Fruit fly (Drosophila melanogaster) whole organism, embryonic: ENCODE data around the gene ebi.

Source experiments
- Bdp1 ChIP-seq: fragments of 200-800 bp; sonication (Bioruptor generic); optimal IDR thresholded peaks from 3 replicates; lab custom pipeline; 2016; ENCODE audit warnings: missing biosample characterization, missing genetic modification characterization
- Blimp-1 ChIP-seq: fragments of 200-800 bp; sonication (Bioruptor generic); optimal IDR thresholded peaks from 3 replicates; lab custom pipeline; 2018; ENCODE audit warnings: missing biosample characterization, missing genetic modification characterization, mild to moderate bottlenecking, moderate library complexity, missing genetic modification reagents
- BtbVII ChIP-seq: fragments of 200-800 bp; sonication (Bioruptor generic); optimal IDR thresholded peaks from 3 replicates; lab custom pipeline; 2017; ENCODE audit warnings: missing biosample characterization, mild to moderate bottlenecking, missing genetic modification characterization
- CG10267 ChIP-seq: fragments of 200-800 bp; sonication (Bioruptor generic); optimal IDR thresholded peaks from 2 replicates; lab custom pipeline; 2018; ENCODE audit warnings: missing biosample characterization, mild to moderate bottlenecking, missing genetic modification characterization, moderate library complexity
- CG10321 ChIP-seq: fragments of 200-800 bp; sonication (Bioruptor generic); IDR thresholded peaks from 2 replicates; pipeline ENCODE4 v1.3.6; 2022; ENCODE audit warnings: missing biosample characterization, missing genetic modification characterization
- CG10462 ChIP-seq: fragments of 200-800 bp; sonication (Bioruptor generic); optimal IDR thresholded peaks from 2 replicates; lab custom pipeline; 2016; ENCODE audit warnings: missing biosample characterization, missing genetic modification characterization
- CG10959 ChIP-seq: fragments of 200-800 bp; sonication (Bioruptor generic); IDR thresholded peaks from 2 replicates; pipeline ENCODE4 v1.3.6; 2022; ENCODE audit warnings: missing biosample characterization, missing genetic modification characterization
- CG11093 ChIP-seq: fragments of 200-800 bp; sonication (Bioruptor generic); IDR thresholded peaks from 3 replicates; pipeline ENCODE4 v1.3.6; 2022; ENCODE audit warnings: missing biosample characterization, missing genetic modification characterization
- CG11398 ChIP-seq: fragments of 200-800 bp; sonication (Bioruptor generic); optimal IDR thresholded peaks from 2 replicates; lab custom pipeline; 2016; ENCODE audit warnings: missing biosample characterization, missing genetic modification characterization
- CG11695 ChIP-seq: fragments of 200-800 bp; sonication (Bioruptor generic); IDR thresholded peaks from 3 replicates; pipeline ENCODE4 v1.3.6; 2022; ENCODE audit warnings: missing biosample characterization, missing genetic modification characterization
- CG12299 ChIP-seq: fragments of 200-800 bp; sonication (Bioruptor generic); optimal IDR thresholded peaks from 2 replicates; lab custom pipeline; 2018; ENCODE audit warnings: missing biosample characterization, mild to moderate bottlenecking, missing genetic modification characterization
- CG13296 ChIP-seq: fragments of 200-800 bp; sonication (Bioruptor generic); optimal IDR thresholded peaks from 3 replicates; lab custom pipeline; 2018; ENCODE audit warnings: missing biosample characterization, mild to moderate bottlenecking, missing genetic modification characterization
- CG13624 ChIP-seq: fragments of 200-800 bp; sonication (Bioruptor generic); optimal IDR thresholded peaks from 2 replicates; lab custom pipeline; 2016; ENCODE audit warnings: missing biosample characterization, missing genetic modification characterization
- CG15011 ChIP-seq: fragments of 200-800 bp; sonication (Bioruptor generic); optimal IDR thresholded peaks from 3 replicates; lab custom pipeline; 2018; ENCODE audit warnings: missing biosample characterization, mild to moderate bottlenecking, missing genetic modification characterization
- CG15601 ChIP-seq: fragments of 200-800 bp; sonication (Bioruptor generic); optimal IDR thresholded peaks from 3 replicates; lab custom pipeline; 2019; ENCODE audit warnings: missing biosample characterization, mild to moderate bottlenecking, missing genetic modification characterization, moderate library complexity
- CG1603 ChIP-seq: fragments of 200-800 bp; sonication (Bioruptor generic); optimal IDR thresholded peaks from 2 replicates; lab custom pipeline; 2019; ENCODE audit warnings: missing biosample characterization, mild to moderate bottlenecking, missing genetic modification characterization, moderate library complexity
- CG16813 ChIP-seq: fragments of 200-800 bp; sonication (Bioruptor generic); IDR thresholded peaks from 3 replicates; pipeline ENCODE4 v1.3.6; 2022; ENCODE audit warnings: missing biosample characterization, missing genetic modification characterization; ENCODE audit not compliant: partially characterized antibody
- CG17612 ChIP-seq: fragments of 200-800 bp; sonication (Bioruptor generic); IDR thresholded peaks from 2 replicates; pipeline ENCODE4 v1.3.6; 2022; ENCODE audit warnings: missing biosample characterization, missing genetic modification characterization
- CG31388 ChIP-seq: fragments of 200-800 bp; sonication (Bioruptor generic); optimal IDR thresholded peaks from 2 replicates; lab custom pipeline; 2016; ENCODE audit warnings: missing biosample characterization, missing genetic modification characterization
- CG3163 ChIP-seq: fragments of 200-800 bp; sonication (Bioruptor generic); optimal IDR thresholded peaks from 3 replicates; lab custom pipeline; 2016; ENCODE audit warnings: missing biosample characterization, missing genetic modification characterization
- CG3838 ChIP-seq: fragments of 200-800 bp; sonication (Bioruptor generic); optimal IDR thresholded peaks from 3 replicates; lab custom pipeline; 2016; ENCODE audit warnings: missing biosample characterization, missing genetic modification characterization
- CrebB ChIP-seq: fragments of 200-800 bp; sonication (Bioruptor generic); optimal IDR thresholded peaks from 3 replicates; lab custom pipeline; 2018; ENCODE audit warnings: missing biosample characterization, mild to moderate bottlenecking, missing genetic modification characterization
- Dbx ChIP-seq: fragments of 200-800 bp; sonication (Bioruptor generic); IDR thresholded peaks from 3 replicates; pipeline ENCODE4 v1.3.6; 2022; ENCODE audit warnings: missing biosample characterization, missing genetic modification characterization
- Dref ChIP-seq: fragments of 200-800 bp; sonication (Bioruptor generic); IDR thresholded peaks from 2 replicates; pipeline ENCODE4 v1.3.6; 2022; ENCODE audit warnings: missing biosample characterization, missing genetic modification characterization
- ERR ChIP-seq: fragments of 200-800 bp; sonication (Bioruptor generic); optimal IDR thresholded peaks from 2 replicates; lab custom pipeline; 2016; ENCODE audit warnings: missing biosample characterization, missing genetic modification characterization
- Ets65A ChIP-seq: fragments of 200-800 bp; sonication (Bioruptor generic); peaks from one replicate; lab custom pipeline; 2016; ENCODE audit warnings: missing biosample characterization, missing genetic modification characterization
- Gsc ChIP-seq: fragments of 200-800 bp; sonication (Bioruptor generic); IDR thresholded peaks from 2 replicates; pipeline ENCODE4 v1.3.6; 2022; ENCODE audit warnings: missing biosample characterization, missing genetic modification characterization
- H2.0 ChIP-seq: fragments of 200-800 bp; sonication (Bioruptor generic); IDR thresholded peaks from 2 replicates; pipeline ENCODE4 v1.3.6; 2022; ENCODE audit warnings: missing biosample characterization, missing genetic modification characterization
- HLH4C ChIP-seq: fragments of 200-800 bp; sonication (Bioruptor generic); IDR thresholded peaks from 3 replicates; pipeline ENCODE4 v1.3.6; 2022; ENCODE audit warnings: missing biosample characterization, missing genetic modification characterization; ENCODE audit not compliant: partially characterized antibody
- MTF-1 ChIP-seq: fragments of 200-800 bp; sonication (Bioruptor generic); optimal IDR thresholded peaks from 2 replicates; lab custom pipeline; 2018; ENCODE audit warnings: missing biosample characterization, mild to moderate bottlenecking, missing genetic modification characterization, borderline replicate concordance
- NC2α ChIP-seq: fragments of 200-800 bp; sonication (Bioruptor generic); optimal IDR thresholded peaks from 2 replicates; lab custom pipeline; 2016; ENCODE audit warnings: missing biosample characterization, missing genetic modification characterization
- Sox102F ChIP-seq: fragments of 200-800 bp; sonication (Bioruptor generic); optimal IDR thresholded peaks from 2 replicates; lab custom pipeline; 2018; ENCODE audit warnings: missing biosample characterization, mild to moderate bottlenecking, missing genetic modification characterization, moderate library complexity
- Spps ChIP-seq: fragments of 200-800 bp; sonication (Bioruptor generic); optimal IDR thresholded peaks from 2 replicates; lab custom pipeline; 2018; ENCODE audit warnings: missing biosample characterization, mild to moderate bottlenecking, missing genetic modification characterization
- Sry-δ ChIP-seq: fragments of 200-800 bp; sonication (Bioruptor generic); optimal IDR thresholded peaks from 2 replicates; lab custom pipeline; 2016; ENCODE audit warnings: missing biosample characterization, missing genetic modification characterization
- Tbp ChIP-seq: fragments of >200 bp; optimal IDR thresholded peaks from 2 replicates; lab custom pipeline; 2018; ENCODE audit warnings: missing biosample characterization, missing genetic modification characterization
- ase ChIP-seq: fragments of 200-800 bp; sonication (Bioruptor generic); IDR thresholded peaks from 3 replicates; pipeline ENCODE4 v1.3.6; 2022; ENCODE audit warnings: missing biosample characterization, missing genetic modification characterization
- dm ChIP-seq: fragments of 200-800 bp; sonication (Bioruptor generic); optimal IDR thresholded peaks from 3 replicates; lab custom pipeline; 2016; ENCODE audit warnings: missing biosample characterization, missing genetic modification characterization
- fd102C ChIP-seq: fragments of 200-800 bp; sonication (Bioruptor generic); optimal IDR thresholded peaks from 2 replicates; lab custom pipeline; 2018; ENCODE audit warnings: missing biosample characterization, mild to moderate bottlenecking, missing genetic modification characterization, moderate library complexity
- ham ChIP-seq: fragments of 200-800 bp; sonication (Bioruptor generic); IDR thresholded peaks from 2 replicates; pipeline ENCODE4 v1.3.6; 2022; ENCODE audit warnings: missing biosample characterization, missing genetic modification characterization
- hth ChIP-seq: fragments of >200 bp; optimal IDR thresholded peaks from 2 replicates; lab custom pipeline; 2017; ENCODE audit warnings: inconsistent platforms
- knrl ChIP-seq: fragments of 200-800 bp; sonication (Bioruptor generic); IDR thresholded peaks from 3 replicates; pipeline ENCODE4 v1.3.6; 2022; ENCODE audit warnings: missing biosample characterization, missing genetic modification characterization; ENCODE audit not compliant: partially characterized antibody
- lilli ChIP-seq: fragments of 200-800 bp; sonication (Bioruptor generic); optimal IDR thresholded peaks from 3 replicates; lab custom pipeline; 2016; ENCODE audit warnings: missing biosample characterization, missing genetic modification characterization
- oc ChIP-seq: fragments of 200-800 bp; sonication (Bioruptor generic); optimal IDR thresholded peaks from 2 replicates; lab custom pipeline; 2018; ENCODE audit warnings: missing biosample characterization, mild to moderate bottlenecking, missing genetic modification characterization, moderate library complexity
- peb ChIP-seq: fragments of 200-800 bp; sonication (Bioruptor generic); IDR thresholded peaks from 2 replicates; pipeline ENCODE4 v1.3.6; 2022; ENCODE audit warnings: missing biosample characterization, missing genetic modification characterization
- pho ChIP-seq: fragments of 200-800 bp; sonication (Bioruptor generic); optimal IDR thresholded peaks from 2 replicates; lab custom pipeline; 2016; ENCODE audit warnings: missing biosample characterization, missing genetic modification characterization
- sc ChIP-seq, 3 experiments: fragments of >200 bp in 2 of 3; fragments of 200-800 bp in 1 of 3; sonication (Bioruptor generic) in 1 of 3; optimal IDR thresholded peaks; 2 replicates in 2 of 3; 3 replicates in 1 of 3; lab custom pipeline; 2017; ENCODE audit warnings: mild to moderate bottlenecking in 1 of 3, missing biosample characterization in 1 of 3, missing genetic modification characterization in 1 of 3, missing genetic modification reagents in 1 of 3
- seq ChIP-seq: fragments of 200-800 bp; sonication (Bioruptor generic); IDR thresholded peaks from 2 replicates; pipeline ENCODE4 v1.3.6; 2022; ENCODE audit warnings: missing biosample characterization, missing genetic modification characterization
- toy ChIP-seq: fragments of 200-800 bp; sonication (Bioruptor generic); IDR thresholded peaks from 2 replicates; pipeline ENCODE4 v1.3.6; 2022; ENCODE audit warnings: missing biosample characterization, missing genetic modification characterization
- zf30C ChIP-seq: fragments of 200-800 bp; sonication (Bioruptor generic); optimal IDR thresholded peaks from 3 replicates; lab custom pipeline; 2018; ENCODE audit warnings: missing biosample characterization, mild to moderate bottlenecking, missing genetic modification characterization

ebi gene

dm6 chr2L:441927-442691, 27.2 kb downstream of the ebi start (continued):
- no peak for TF ChIP-seq CG13624 (GFP tag; lab: Kevin White, UChicago)
- peak; percentile 81 for TF ChIP-seq CG11093 (GFP tag; lab: Robert Waterston, UW)
- TF ChIP-seq peb (GFP tag; lab: Robert Waterston, UW) = peak; percentile 82
- TF ChIP-seq CG10321 (GFP tag; lab: Robert Waterston, UW) = no peak; the same call in 1 of the 2 replicates
- TF ChIP-seq CG15601 (tag; lab: Kevin White, UChicago) = peak; percentile 83
- TF ChIP-seq CG15011 (GFP tag; lab: Kevin White, UChicago) = peak; percentile 11
- TF ChIP-seq CG12299 (tag; lab: Kevin White, UChicago) = peak; percentile 10
- peak; percentile 74 for TF ChIP-seq seq
- TF ChIP-seq CG10462 (GFP tag; lab: Kevin White, UChicago) = peak; percentile 71
- TF ChIP-seq pho (GFP tag; lab: Kevin White, UChicago) = peak; percentile 30
- TF ChIP-seq Sry-δ (GFP tag; lab: Kevin White, UChicago) = peak; percentile 12
- peak; percentile 49 for TF ChIP-seq NC2α
- TF ChIP-seq oc = peak; percentile 85
- TF ChIP-seq sc (optimal IDR thresholded peaks at IDR 0.05; lab: Kevin White, UChicago) = no peak
- TF ChIP-seq sc (GFP tag; optimal IDR thresholded peaks at IDR 0.05; lab: Kevin White, UChicago) = peak; percentile 70
- TF ChIP-seq CG17612 = 0 out of 2 replicates have a peak, but pooled peaks have one; percentile 23
- TF ChIP-seq Tbp (GFP tag; lab: Kevin White, UChicago) = no peak
- peak; percentile 42 for TF ChIP-seq CrebB (tag; lab: Kevin White, UChicago)
- 0 out of 2 replicates have a peak, but pooled peaks have one; percentile 23 for TF ChIP-seq Dref
- peak; percentile 68 for TF ChIP-seq dm (GFP tag; lab: Kevin White, UChicago)
- TF ChIP-seq CG10267 (tag; lab: Kevin White, UChicago) = peak; percentile 81
- TF ChIP-seq CG16813 (GFP tag; lab: Robert Waterston, UW) = no peak
- TF ChIP-seq zf30C = peak; percentile 89
- peak; percentile 82 for TF ChIP-seq Gsc
- TF ChIP-seq Dbx (GFP tag; lab: Robert Waterston, UW) = no peak
- peak; percentile 96 for TF ChIP-seq CG1603 (tag; lab: Kevin White, UChicago)
- peak; percentile 74 for TF ChIP-seq lilli (GFP tag; lab: Kevin White, UChicago)
- peak; percentile 97 for TF ChIP-seq Ets65A (GFP tag; lab: Kevin White, UChicago)
- TF ChIP-seq CG11398 (GFP tag; lab: Kevin White, UChicago) = peak; percentile 64
- no peak for TF ChIP-seq ham (GFP tag; lab: Robert Waterston, UW)
- TF ChIP-seq CG31388 (GFP tag; lab: Kevin White, UChicago) = peak; percentile 43
- no peak for TF ChIP-seq HLH4C (GFP tag; lab: Robert Waterston, UW)
- TF ChIP-seq Spps (tag; lab: Kevin White, UChicago) = peak; percentile 81
- peak; percentile 63 for TF ChIP-seq CG3163 (GFP tag; lab: Kevin White, UChicago)
- TF ChIP-seq BtbVII (GFP tag; lab: Kevin White, UChicago) = peak; percentile 27
- TF ChIP-seq CG13296 (GFP tag; lab: Kevin White, UChicago) = no peak
- peak; percentile 90 for TF ChIP-seq CG10959 (GFP tag; lab: Robert Waterston, UW)
- TF ChIP-seq knrl (GFP tag; lab: Robert Waterston, UW) = no peak
- TF ChIP-seq CG11695 (GFP tag; lab: Robert Waterston, UW) = peak; percentile 53; the same call in 1 of the 3 replicates
- no peak for TF ChIP-seq hth (lab: Kevin White, UChicago)
- TF ChIP-seq CG3838 (GFP tag; lab: Kevin White, UChicago) = peak; percentile 23
- TF ChIP-seq toy (GFP tag; lab: Robert Waterston, UW) = no peak
- TF ChIP-seq Sox102F (GFP tag; lab: Kevin White, UChicago) = peak; percentile 90
- TF ChIP-seq Blimp-1 (GFP tag; lab: Kevin White, UChicago) = peak; percentile 84
- peak; percentile 67 for TF ChIP-seq Bdp1
- peak; percentile 80; the same call in 2 of the 3 replicates for TF ChIP-seq ase
- TF ChIP-seq fd102C (GFP tag; lab: Kevin White, UChicago) = peak; percentile 68
- TF ChIP-seq ERR = peak; percentile 27
- TF ChIP-seq H2.0 (GFP tag; lab: Robert Waterston, UW) = peak; percentile 86
- peak; percentile 75 for TF ChIP-seq MTF-1 (GFP tag; lab: Kevin White, UChicago)
